Fruit fly (Drosophila melanogaster) whole organism, embryonic: ENCODE results near the gene CG31999.

Experiments used
- C15 ChIP-seq: fragments of 200-800 bp; sonication (Bioruptor generic); IDR thresholded peaks from 3 replicates; pipeline ENCODE4 v1.3.6; 2022; ENCODE audit warnings: missing biosample characterization, missing genetic modification characterization
- CG10543 ChIP-seq: fragments of 200-800 bp; sonication (Bioruptor generic); optimal IDR thresholded peaks from 3 replicates; lab custom pipeline; 2017; ENCODE audit warnings: missing biosample characterization, mild to moderate bottlenecking, missing genetic modification characterization, moderate library complexity
- CG11695 ChIP-seq: fragments of 200-800 bp; sonication (Bioruptor generic); IDR thresholded peaks from 3 replicates; pipeline ENCODE4 v1.3.6; 2022; ENCODE audit warnings: missing biosample characterization, missing genetic modification characterization
- CG12299 ChIP-seq: fragments of 200-800 bp; sonication (Bioruptor generic); optimal IDR thresholded peaks from 2 replicates; lab custom pipeline; 2018; ENCODE audit warnings: missing biosample characterization, mild to moderate bottlenecking, missing genetic modification characterization
- CG12744 ChIP-seq: fragments of 200-800 bp; sonication (Bioruptor generic); optimal IDR thresholded peaks from 2 replicates; lab custom pipeline; 2016; ENCODE audit warnings: missing biosample characterization, missing genetic modification characterization
- CG13894 ChIP-seq: fragments of 200-800 bp; sonication (Bioruptor generic); optimal IDR thresholded peaks from 3 replicates; lab custom pipeline; 2018; ENCODE audit warnings: missing biosample characterization, mild to moderate bottlenecking, missing genetic modification characterization, moderate library complexity
- CG14710 ChIP-seq: fragments of 200-800 bp; sonication (Bioruptor generic); optimal IDR thresholded peaks from 3 replicates; lab custom pipeline; 2019; ENCODE audit warnings: missing biosample characterization, mild to moderate bottlenecking, missing genetic modification characterization, moderate library complexity
- CG17186 ChIP-seq: fragments of 200-800 bp; sonication (Bioruptor generic); optimal IDR thresholded peaks from 3 replicates; lab custom pipeline; 2017; ENCODE audit warnings: missing biosample characterization, missing genetic modification reagents, missing genetic modification characterization
- CG17359 ChIP-seq: fragments of 200-800 bp; sonication (Bioruptor generic); optimal IDR thresholded peaks from 3 replicates; lab custom pipeline; 2018; ENCODE audit warnings: missing biosample characterization, mild to moderate bottlenecking, missing genetic modification characterization, moderate library complexity
- CG17361 ChIP-seq: fragments of 200-800 bp; sonication (Bioruptor generic); IDR thresholded peaks from 3 replicates; pipeline ENCODE4 v1.3.6; 2022; ENCODE audit warnings: missing biosample characterization, missing genetic modification characterization
- CG17568 ChIP-seq: fragments of 200-800 bp; sonication (Bioruptor generic); optimal IDR thresholded peaks from 2 replicates; lab custom pipeline; 2018; ENCODE audit warnings: missing biosample characterization, mild to moderate bottlenecking, missing genetic modification characterization, moderate library complexity
- CG17802 ChIP-seq: fragments of 200-800 bp; sonication (Bioruptor generic); optimal IDR thresholded peaks from 2 replicates; lab custom pipeline; 2018; ENCODE audit warnings: missing biosample characterization, mild to moderate bottlenecking, missing genetic modification characterization, moderate library complexity
- CG2712 ChIP-seq: fragments of 200-800 bp; optimal IDR thresholded peaks from 3 replicates; lab custom pipeline; 2019; ENCODE audit warnings: missing biosample characterization, mild to moderate bottlenecking, missing genetic modification characterization, moderate library complexity
- CG31441 ChIP-seq: fragments of 200-800 bp; sonication (Bioruptor generic); IDR thresholded peaks from 2 replicates; pipeline ENCODE4 v1.3.6; 2022; ENCODE audit warnings: missing biosample characterization, missing genetic modification characterization
- CG34376 ChIP-seq: fragments of 200-800 bp; sonication (Bioruptor generic); optimal IDR thresholded peaks from 2 replicates; lab custom pipeline; 2018; ENCODE audit warnings: missing biosample characterization, mild to moderate bottlenecking, missing genetic modification characterization
- CG4617 ChIP-seq: fragments of 200-800 bp; sonication (Bioruptor generic); optimal IDR thresholded peaks from 3 replicates; lab custom pipeline; 2016; ENCODE audit warnings: missing biosample characterization, missing genetic modification characterization, borderline replicate concordance
- CG6765 ChIP-seq: fragments of 200-800 bp; sonication (Bioruptor generic); optimal IDR thresholded peaks from 3 replicates; lab custom pipeline; 2017; ENCODE audit warnings: missing biosample characterization, mild to moderate bottlenecking, missing genetic modification characterization
- CG8290 ChIP-seq, 3 experiments: fragments of 200-800 bp; sonication (Bioruptor generic); optimal IDR thresholded peaks; 2 replicates each; lab custom pipeline; 2016 to 2019; ENCODE audit warnings: missing biosample characterization in 3 of 3, missing genetic modification characterization in 3 of 3, mild to moderate bottlenecking in 2 of 3, moderate library complexity in 1 of 3
- Deaf1 ChIP-seq: fragments of 200-800 bp; optimal IDR thresholded peaks from 3 replicates; lab custom pipeline; 2019; ENCODE audit warnings: missing biosample characterization, mild to moderate bottlenecking, missing genetic modification characterization, moderate library complexity
- Dfd ChIP-seq, 2 experiments: fragments of >200 bp; optimal IDR thresholded peaks; 2 replicates each; lab custom pipeline; 2017; ENCODE audit warnings: missing biosample characterization in 2 of 2, missing genetic modification characterization in 2 of 2
- Dip3 ChIP-seq: fragments of 200-800 bp; sonication (Bioruptor generic); optimal IDR thresholded peaks from 3 replicates; lab custom pipeline; 2016; ENCODE audit warnings: missing biosample characterization, missing genetic modification characterization
- Ets97D ChIP-seq: fragments of 200-800 bp; sonication (Bioruptor generic); optimal IDR thresholded peaks from 3 replicates; lab custom pipeline; 2016; ENCODE audit warnings: missing biosample characterization, missing genetic modification characterization
- Fer2 ChIP-seq: fragments of 200-800 bp; sonication (Bioruptor generic); optimal IDR thresholded peaks from 2 replicates; lab custom pipeline; 2018; ENCODE audit warnings: missing biosample characterization, mild to moderate bottlenecking, missing genetic modification characterization, moderate library complexity
- HLH3B ChIP-seq: fragments of 200-800 bp; sonication (Bioruptor generic); IDR thresholded peaks from 2 replicates; pipeline ENCODE4 v1.3.6; 2022; ENCODE audit warnings: missing biosample characterization, missing genetic modification characterization
- Hmr ChIP-seq: fragments of 200-800 bp; sonication (Bioruptor generic); optimal IDR thresholded peaks from 3 replicates; lab custom pipeline; 2017; ENCODE audit warnings: mild to moderate bottlenecking, missing biosample characterization, missing genetic modification reagents, missing genetic modification characterization
- Lhr ChIP-seq: fragments of 200-800 bp; sonication (Bioruptor generic); optimal IDR thresholded peaks from 3 replicates; lab custom pipeline; 2017; ENCODE audit warnings: mild to moderate bottlenecking, missing biosample characterization, missing genetic modification reagents, missing genetic modification characterization
- Lpt ChIP-seq: fragments of >200 bp; optimal IDR thresholded peaks from 2 replicates; lab custom pipeline; 2018; ENCODE audit warnings: missing biosample characterization, missing genetic modification characterization
- MTF-1 ChIP-seq: fragments of 200-800 bp; sonication (Bioruptor generic); optimal IDR thresholded peaks from 2 replicates; lab custom pipeline; 2018; ENCODE audit warnings: missing biosample characterization, mild to moderate bottlenecking, missing genetic modification characterization, borderline replicate concordance
- Med ChIP-seq: fragments of 200-800 bp; sonication (Bioruptor generic); peaks from one replicate; lab custom pipeline; 2016; ENCODE audit warnings: missing biosample characterization, missing genetic modification characterization, mild to moderate bottlenecking, inconsistent platforms, moderate library complexity
- Pdp1 ChIP-seq, 2 experiments: fragments of 200-800 bp; sonication (Bioruptor generic); optimal IDR thresholded peaks; 3 replicates each; lab custom pipeline; 2016; ENCODE audit warnings: missing biosample characterization in 2 of 2, missing genetic modification characterization in 2 of 2, mild to moderate bottlenecking in 1 of 2, moderate library complexity in 1 of 2
- Sin3A ChIP-seq: fragments of >200 bp; optimal IDR thresholded peaks from 2 replicates; lab custom pipeline; 2018
- Sry-β ChIP-seq: fragments of 200-800 bp; sonication (Bioruptor generic); optimal IDR thresholded peaks from 2 replicates; lab custom pipeline; 2018; ENCODE audit warnings: missing biosample characterization, mild to moderate bottlenecking, missing genetic modification characterization, moderate library complexity
- Trl ChIP-seq, 3 experiments: fragments of >200 bp in 2 of 3; fragments of 200-800 bp in 1 of 3; sonication (Bioruptor generic) in 1 of 3; optimal IDR thresholded peaks; 2 replicates in 1 of 3; 3 replicates in 2 of 3; lab custom pipeline; 2016 to 2017; ENCODE audit warnings: missing biosample characterization in 1 of 3, missing genetic modification characterization in 1 of 3
- Xrp1 ChIP-seq: fragments of 200-800 bp; sonication (Bioruptor generic); IDR thresholded peaks from 2 replicates; pipeline ENCODE4 v1.3.6; 2022; ENCODE audit warnings: missing biosample characterization, missing genetic modification characterization
- aop ChIP-seq: fragments of 200-800 bp; sonication (Bioruptor generic); IDR thresholded peaks from 2 replicates; pipeline ENCODE4 v1.3.6; 2022; ENCODE audit warnings: missing biosample characterization, missing genetic modification characterization
- crp ChIP-seq, 2 experiments: fragments of 200-800 bp; sonication (Bioruptor generic); optimal IDR thresholded peaks; 2 replicates in 1 of 2; 3 replicates in 1 of 2; lab custom pipeline; 2017; ENCODE audit warnings: missing biosample characterization in 2 of 2, missing genetic modification characterization in 2 of 2, mild to moderate bottlenecking in 1 of 2, moderate library complexity in 1 of 2
- dpn ChIP-seq, 2 experiments: fragments of 200-800 bp; sonication (Bioruptor generic); optimal IDR thresholded peaks; 3 replicates each; lab custom pipeline; 2016; ENCODE audit warnings: missing biosample characterization in 2 of 2, missing genetic modification characterization in 2 of 2
- gem ChIP-seq: fragments of 200-800 bp; sonication (Bioruptor generic); optimal IDR thresholded peaks from 2 replicates; lab custom pipeline; 2019; ENCODE audit warnings: missing biosample characterization, mild to moderate bottlenecking, missing genetic modification characterization, moderate library complexity
- h ChIP-seq: fragments of >200 bp; optimal IDR thresholded peaks from 2 replicates; lab custom pipeline; 2017
- ind ChIP-seq: fragments of 200-800 bp; sonication (Bioruptor generic); optimal IDR thresholded peaks from 3 replicates; lab custom pipeline; 2016; ENCODE audit warnings: missing biosample characterization, missing genetic modification characterization
- onecut ChIP-seq: fragments of 200-800 bp; sonication (Bioruptor generic); IDR thresholded peaks from 2 replicates; pipeline ENCODE4 v1.3.6; 2022; ENCODE audit warnings: missing biosample characterization, missing genetic modification characterization
- pfk ChIP-seq: fragments of 200-800 bp; sonication (Bioruptor generic); optimal IDR thresholded peaks from 2 replicates; lab custom pipeline; 2018; ENCODE audit warnings: missing biosample characterization, mild to moderate bottlenecking, missing genetic modification characterization, moderate library complexity
- repo ChIP-seq: fragments of 200-800 bp; sonication (Bioruptor generic); optimal IDR thresholded peaks from 2 replicates; lab custom pipeline; 2016; ENCODE audit warnings: missing biosample characterization, missing genetic modification characterization
- sens ChIP-seq: fragments of 200-800 bp; sonication (Bioruptor generic); peaks from one replicate; lab custom pipeline; 2016; ENCODE audit warnings: missing biosample characterization, missing genetic modification characterization
- ssp ChIP-seq: fragments of 200-800 bp; sonication (Bioruptor generic); IDR thresholded peaks from 2 replicates; pipeline ENCODE4 v1.3.6; 2022; ENCODE audit warnings: missing biosample characterization, missing genetic modification characterization
- unpg ChIP-seq: fragments of 200-800 bp; sonication (Bioruptor generic); optimal IDR thresholded peaks from 3 replicates; lab custom pipeline; 2018; ENCODE audit warnings: missing biosample characterization, mild to moderate bottlenecking, missing genetic modification characterization, moderate library complexity
- zen ChIP-seq: fragments of 200-800 bp; sonication (Bioruptor generic); optimal IDR thresholded peaks from 3 replicates; lab custom pipeline; 2018; ENCODE audit warnings: missing biosample characterization, mild to moderate bottlenecking, missing genetic modification characterization, moderate library complexity

The CG31999 gene

dm6 chr4:179062-179919 is 48.3 kb downstream of the CG31999 start, which contains the start of gene Arl4 (continued):
- TF ChIP-seq HLH3B (GFP tag; lab: Robert Waterston, UW): 0 out of 2 replicates have a peak, but pooled peaks have one; percentile 12
- TF ChIP-seq Dfd (GFP tag; optimal IDR thresholded peaks at IDR 0.05; lab: Kevin White, UChicago): peak in 1 of 2 experiments; percentile 80
- no peak for TF ChIP-seq crp (GFP tag; optimal IDR thresholded peaks at IDR 0.05; lab: Kevin White, UChicago)
- TF ChIP-seq Ets97D (GFP tag; lab: Kevin White, UChicago): peak; percentile 63
- TF ChIP-seq CG13894 (tag; lab: Kevin White, UChicago): peak; percentile 72
- peak; percentile 17 for TF ChIP-seq gem
- peak; percentile 3 for TF ChIP-seq CG2712
- TF ChIP-seq CG17361 (GFP tag; lab: Robert Waterston, UW): peak; percentile 60; the same call in 1 of the 3 replicates
- TF ChIP-seq CG10543 (GFP tag; lab: Kevin White, UChicago): no peak
- no peak for TF ChIP-seq C15 (GFP tag; lab: Robert Waterston, UW)
- TF ChIP-seq sens (GFP tag; lab: Kevin White, UChicago): peak; percentile 14
- TF ChIP-seq unpg: no peak
- no peak for TF ChIP-seq CG34376 (GFP tag; lab: Kevin White, UChicago)
- TF ChIP-seq Deaf1 (tag; lab: Kevin White, UChicago): no peak
- peak; percentile 8 to 11 for TF ChIP-seq dpn (GFP tag; optimal IDR thresholded peaks at IDR 0.05; lab: Kevin White, UChicago)
- TF ChIP-seq Fer2 (tag; lab: Kevin White, UChicago): peak; percentile 8
- TF ChIP-seq Xrp1 (GFP tag; lab: Robert Waterston, UW): no peak
- TF ChIP-seq Dip3: peak; percentile 16
- TF ChIP-seq Trl (optimal IDR thresholded peaks at IDR 0.05; lab: Kevin White, UChicago): no peak
- TF ChIP-seq Trl (GFP tag; optimal IDR thresholded peaks at IDR 0.05; lab: Kevin White, UChicago): no peak
- peak; percentile 87 for TF ChIP-seq pfk (GFP tag; lab: Kevin White, UChicago)
- TF ChIP-seq ind (GFP tag; lab: Kevin White, UChicago): peak; percentile 16
- peak; percentile 48 for TF ChIP-seq zen
- no peak for TF ChIP-seq MTF-1 (GFP tag; lab: Kevin White, UChicago)
- TF ChIP-seq aop (GFP tag; lab: Robert Waterston, UW): no peak
- TF ChIP-seq ssp: peak; percentile 99
- TF ChIP-seq CG17802 (tag; lab: Kevin White, UChicago): peak; percentile 98
- 0 out of 2 replicates have a peak, but pooled peaks have one; percentile 36 for TF ChIP-seq CG31441
- peak; percentile 47 for TF ChIP-seq Sry-β (GFP tag; lab: Kevin White, UChicago)
- 0 out of 3 replicates have a peak, but pooled peaks have one; percentile 11 for TF ChIP-seq CG11695 (GFP tag; lab: Robert Waterston, UW)
- peak; percentile 78 for TF ChIP-seq CG8290 (GFP tag; optimal IDR thresholded peaks at IDR 0.05; lab: Kevin White, UChicago)
- peak; percentile 69 to 92 for TF ChIP-seq CG8290 (tag; optimal IDR thresholded peaks at IDR 0.05; lab: Kevin White, UChicago)
- TF ChIP-seq CG12299: no peak
- no peak for TF ChIP-seq CG17568
- peak; percentile 86 for TF ChIP-seq CG4617 (GFP tag; lab: Kevin White, UChicago)
- TF ChIP-seq Pdp1 (GFP tag; optimal IDR thresholded peaks at IDR 0.05; lab: Kevin White, UChicago): peak; percentile 19 to 70
- TF ChIP-seq CG17186 (GFP tag; lab: Kevin White, UChicago): peak; percentile 13
- TF ChIP-seq Lpt (GFP tag; lab: Kevin White, UChicago): no peak
- no peak for TF ChIP-seq CG12744 (GFP tag; lab: Kevin White, UChicago)
- TF ChIP-seq Hmr (GFP tag; lab: Kevin White, UChicago): no peak
- TF ChIP-seq CG14710 (tag; lab: Kevin White, UChicago): peak; percentile 56
- TF ChIP-seq h: no peak
- no peak for TF ChIP-seq CG6765 (GFP tag; lab: Kevin White, UChicago)
- TF ChIP-seq repo (GFP tag; lab: Kevin White, UChicago): no peak
- TF ChIP-seq CG17359 (tag; lab: Kevin White, UChicago): no peak
- 0 out of 2 replicates have a peak, but pooled peaks have one; percentile 6 for TF ChIP-seq onecut (GFP tag; lab: Robert Waterston, UW)
- TF ChIP-seq Lhr (GFP tag; lab: Kevin White, UChicago): peak; percentile 69
- TF ChIP-seq Med (GFP tag; lab: Kevin White, UChicago): peak; percentile 65
- no peak for TF ChIP-seq Sin3A
